Worm (Caenorhabditis elegans): Measurements from ENCODE around the gene sqv-8.

ce11 chrII:9611347-9611923, 35.3 kb upstream of the sqv-8 start, which contains the start of the genes T15H9.5 and T15H9.4:
- TF ChIP-seq nhr-28 (tag; optimal IDR thresholded peaks at IDR 0.05), result no peak
- no peak for TF ChIP-seq pqm-1 (tag; optimal IDR thresholded peaks at IDR 0.05)
- TF ChIP-seq ama-1 (optimal IDR thresholded peaks at IDR 0.05), result no peak
- no peak for TF ChIP-seq ceh-82 (tag; optimal IDR thresholded peaks at IDR 0.05)
- TF ChIP-seq fos-1 (tag; optimal IDR thresholded peaks at IDR 0.05), result no peak
- no peak for TF ChIP-seq lsy-12 (tag; optimal IDR thresholded peaks at IDR 0.05)
- no peak for TF ChIP-seq aly-2 (tag; optimal IDR thresholded peaks at IDR 0.05)
- TF ChIP-seq nhr-11 (tag; optimal IDR thresholded peaks at IDR 0.05), result no peak
- no peak for TF ChIP-seq nhr-25 (tag; optimal IDR thresholded peaks at IDR 0.05)
- no peak for TF ChIP-seq snpc-4 (tag; optimal IDR thresholded peaks at IDR 0.05)
- no peak for TF ChIP-seq pha-4 (tag; optimal IDR thresholded peaks at IDR 0.05)
- TF ChIP-seq nhr-76 (tag; optimal IDR thresholded peaks at IDR 0.05), result no peak

All from whole organism, L3 larva.